Worm (Caenorhabditis elegans): ENCODE results near the gene bath-24.

- TF ChIP-seq ref-1 (GFP tag; conservative IDR thresholded peaks at IDR 0.05), result no peak
- no peak for TF ChIP-seq flt-1 (GFP tag; IDR thresholded peaks at IDR 0.05)
- TF ChIP-seq cog-1 (tag; optimal IDR thresholded peaks at IDR 0.05), result no peak
- TF ChIP-seq ztf-23 (GFP tag; IDR thresholded peaks at IDR 0.05), result no peak
- no peak for TF ChIP-seq klf-2 (GFP tag; conservative IDR thresholded peaks at IDR 0.05)
Observed at ce11 chrII:2030367-2030766, 15.0 kb downstream of the bath-24 start, which contains the start of gene bath-3.
